Fruit fly (Drosophila melanogaster) whole organism, prepupa: ENCODE measurements around the gene Cdc23.
"Not testable (repeated sequence)": the region's sequence is repeated elsewhere in the genome, so short reads cannot be mapped to it uniquely, and the experiment has no call there.

ENCODE experiments used
- Blimp-1 ChIP-seq: fragments of 200-800 bp; sonication (Bioruptor generic); optimal IDR thresholded peaks from 3 replicates; lab custom pipeline; 2017; ENCODE audit warnings: missing biosample characterization, missing genetic modification characterization, mild to moderate bottlenecking, moderate library complexity, missing genetic modification reagents
- CG10631 ChIP-seq: fragments of 200-800 bp; sonication (Bioruptor generic); optimal IDR thresholded peaks from 2 replicates; lab custom pipeline; 2016; ENCODE audit warnings: missing biosample characterization, missing genetic modification characterization
- CG10669 ChIP-seq: fragments of 200-800 bp; sonication (Bioruptor generic); optimal IDR thresholded peaks from 3 replicates; lab custom pipeline; 2018; ENCODE audit warnings: missing biosample characterization, mild to moderate bottlenecking, missing genetic modification characterization, moderate library complexity
- CG11762 ChIP-seq: fragments of 200-800 bp; sonication (Bioruptor generic); optimal IDR thresholded peaks from 3 replicates; lab custom pipeline; 2016; ENCODE audit warnings: missing biosample characterization, missing genetic modification characterization; ENCODE audit not compliant: insufficient read depth
- CG11902 ChIP-seq: fragments of 200-800 bp; sonication (Bioruptor generic); optimal IDR thresholded peaks from 3 replicates; lab custom pipeline; 2016; ENCODE audit warnings: missing biosample characterization, missing genetic modification characterization
- CG15336 ChIP-seq: fragments of 200-800 bp; sonication (Bioruptor generic); IDR thresholded peaks from 2 replicates; pipeline ENCODE4 v1.3.6; 2022; ENCODE audit warnings: missing biosample characterization, missing genetic modification characterization
- CG16779 ChIP-seq: fragments of 200-800 bp; sonication (Bioruptor generic); optimal IDR thresholded peaks from 3 replicates; lab custom pipeline; 2017; ENCODE audit warnings: missing biosample characterization, mild to moderate bottlenecking, missing genetic modification characterization
- CG3032 ChIP-seq: fragments of 200-800 bp; optimal IDR thresholded peaks from 2 replicates; lab custom pipeline; 2019; ENCODE audit warnings: missing biosample characterization, mild to moderate bottlenecking, missing genetic modification characterization, moderate library complexity
- CG31627 ChIP-seq: fragments of 200-800 bp; sonication (Bioruptor generic); optimal IDR thresholded peaks from 3 replicates; lab custom pipeline; 2016; ENCODE audit warnings: missing biosample characterization, missing genetic modification characterization
- CG3919 ChIP-seq: fragments of 200-800 bp; sonication (Bioruptor generic); optimal IDR thresholded peaks from 3 replicates; lab custom pipeline; 2016; ENCODE audit warnings: missing biosample characterization, missing genetic modification characterization
- CG4318 ChIP-seq: fragments of 200-800 bp; sonication (Bioruptor generic); optimal IDR thresholded peaks from 3 replicates; lab custom pipeline; 2017; ENCODE audit warnings: missing biosample characterization, mild to moderate bottlenecking, missing genetic modification characterization
- CG6276 ChIP-seq: fragments of 200-800 bp; sonication (Bioruptor generic); optimal IDR thresholded peaks from 2 replicates; lab custom pipeline; 2017; ENCODE audit warnings: missing biosample characterization, mild to moderate bottlenecking, missing genetic modification characterization
- CG6792 ChIP-seq: fragments of 200-800 bp; sonication (Bioruptor generic); optimal IDR thresholded peaks from 3 replicates; lab custom pipeline; 2016; ENCODE audit warnings: missing biosample characterization, missing genetic modification characterization
- CG6854 ChIP-seq: fragments of 200-800 bp; sonication (Bioruptor generic); optimal IDR thresholded peaks from 2 replicates; lab custom pipeline; 2017; ENCODE audit warnings: missing biosample characterization, mild to moderate bottlenecking, missing genetic modification characterization
- CG8119 ChIP-seq: fragments of 200-800 bp; sonication (Bioruptor generic); IDR thresholded peaks from 3 replicates; pipeline ENCODE4 v1.3.6; 2022; ENCODE audit warnings: missing biosample characterization, missing genetic modification characterization
- CG8319 ChIP-seq: fragments of 200-800 bp; sonication (Bioruptor generic); optimal IDR thresholded peaks from 3 replicates; lab custom pipeline; 2016; ENCODE audit warnings: missing biosample characterization, missing genetic modification characterization
- CG8632 ChIP-seq: fragments of 200-800 bp; sonication (Bioruptor generic); optimal IDR thresholded peaks from 3 replicates; lab custom pipeline; 2016; ENCODE audit warnings: missing biosample characterization, missing genetic modification characterization
- CG9139 ChIP-seq: fragments of 200-800 bp; sonication (Bioruptor generic); optimal IDR thresholded peaks from 3 replicates; lab custom pipeline; 2017; ENCODE audit warnings: missing biosample characterization, mild to moderate bottlenecking, missing genetic modification characterization
- Eip75B ChIP-seq: fragments of 200-800 bp; sonication (Bioruptor generic); optimal IDR thresholded peaks from 3 replicates; lab custom pipeline; 2016; ENCODE audit warnings: missing biosample characterization, missing genetic modification characterization
- Ets21C ChIP-seq: fragments of 200-800 bp; sonication (Bioruptor generic); optimal IDR thresholded peaks from 3 replicates; lab custom pipeline; 2016; ENCODE audit warnings: missing biosample characterization, missing genetic modification characterization
- Hr38 ChIP-seq: sonication (Bioruptor generic); optimal IDR thresholded peaks from 2 replicates; lab custom pipeline; 2016; ENCODE audit warnings: missing biosample characterization, missing genetic modification characterization
- Hr39 ChIP-seq: fragments of 200-800 bp; sonication (Bioruptor generic); optimal IDR thresholded peaks from 2 replicates; lab custom pipeline; 2016; ENCODE audit warnings: missing biosample characterization, missing genetic modification characterization
- Hr4 ChIP-seq: fragments of 200-800 bp; sonication (Bioruptor generic); optimal IDR thresholded peaks from 3 replicates; lab custom pipeline; 2016; ENCODE audit warnings: missing biosample characterization, missing genetic modification characterization
- Met ChIP-seq: fragments of 200-800 bp; sonication (Bioruptor generic); optimal IDR thresholded peaks from 3 replicates; lab custom pipeline; 2016; ENCODE audit warnings: missing biosample characterization, missing genetic modification characterization
- OdsH ChIP-seq: fragments of 200-800 bp; sonication (Bioruptor generic); optimal IDR thresholded peaks from 3 replicates; lab custom pipeline; 2016; ENCODE audit warnings: missing biosample characterization, missing genetic modification characterization
- Sox102F ChIP-seq: fragments of 200-800 bp; sonication (Bioruptor generic); optimal IDR thresholded peaks from 2 replicates; lab custom pipeline; 2016; ENCODE audit warnings: missing biosample characterization, mild to moderate bottlenecking, missing genetic modification characterization
- Sox14 ChIP-seq: fragments of 200-800 bp; sonication (Bioruptor generic); optimal IDR thresholded peaks from 3 replicates; lab custom pipeline; 2016; ENCODE audit warnings: missing biosample characterization, missing genetic modification characterization
- Sox15 ChIP-seq: fragments of 200-800 bp; sonication (Bioruptor generic); optimal IDR thresholded peaks from 3 replicates; lab custom pipeline; 2016; ENCODE audit warnings: missing biosample characterization, missing genetic modification characterization
- achi ChIP-seq: fragments of 200-800 bp; sonication (Bioruptor generic); optimal IDR thresholded peaks from 3 replicates; lab custom pipeline; 2016; ENCODE audit warnings: missing biosample characterization, missing genetic modification characterization
- acj6 ChIP-seq: fragments of 200-800 bp; sonication (Bioruptor generic); optimal IDR thresholded peaks from 3 replicates; lab custom pipeline; 2016; ENCODE audit warnings: missing biosample characterization, missing genetic modification characterization
- cyc ChIP-seq: fragments of 200-800 bp; sonication (Bioruptor generic); optimal IDR thresholded peaks from 3 replicates; lab custom pipeline; 2016; ENCODE audit warnings: missing biosample characterization, missing genetic modification characterization
- dac ChIP-seq: fragments of 200-800 bp; sonication (Bioruptor generic); optimal IDR thresholded peaks from 2 replicates; lab custom pipeline; 2017; ENCODE audit warnings: missing biosample characterization, mild to moderate bottlenecking, missing genetic modification characterization
- dsx ChIP-seq: fragments of 200-800 bp; optimal IDR thresholded peaks from 3 replicates; lab custom pipeline; 2019; ENCODE audit warnings: missing biosample characterization, mild to moderate bottlenecking, missing genetic modification characterization, moderate library complexity; ENCODE audit not compliant: poor library complexity, severe bottlenecking
- eg ChIP-seq: fragments of 200-800 bp; sonication (Bioruptor generic); IDR thresholded peaks from 3 replicates; pipeline ENCODE4 v1.3.6; 2022; ENCODE audit warnings: missing biosample characterization, missing genetic modification characterization
- fd85E ChIP-seq: fragments of 200-800 bp; sonication (Bioruptor generic); optimal IDR thresholded peaks from 3 replicates; lab custom pipeline; 2016; ENCODE audit warnings: missing biosample characterization, missing genetic modification characterization
- fkh ChIP-seq: fragments of 200-800 bp; sonication (Bioruptor generic); optimal IDR thresholded peaks from 3 replicates; lab custom pipeline; 2017; ENCODE audit warnings: missing biosample characterization, mild to moderate bottlenecking, missing genetic modification characterization, moderate library complexity
- lz ChIP-seq: fragments of 200-800 bp; sonication (Bioruptor generic); optimal IDR thresholded peaks from 3 replicates; lab custom pipeline; 2016; ENCODE audit warnings: missing biosample characterization, missing genetic modification characterization
- net ChIP-seq: fragments of 200-800 bp; sonication (Bioruptor generic); optimal IDR thresholded peaks from 3 replicates; lab custom pipeline; 2016; ENCODE audit warnings: missing biosample characterization, missing genetic modification characterization
- pdm3 ChIP-seq: fragments of 200-800 bp; sonication (Bioruptor generic); optimal IDR thresholded peaks from 3 replicates; lab custom pipeline; 2016; ENCODE audit warnings: missing biosample characterization, missing genetic modification characterization
- salr ChIP-seq, 2 experiments: fragments of 200-800 bp; sonication (Bioruptor generic); optimal IDR thresholded peaks; 3 replicates each; lab custom pipeline; 2016 to 2018; ENCODE audit warnings: missing biosample characterization in 2 of 2, missing genetic modification characterization in 2 of 2, mild to moderate bottlenecking in 1 of 2
- spab ChIP-seq: fragments of 200-800 bp; sonication (Bioruptor generic); optimal IDR thresholded peaks from 2 replicates; lab custom pipeline; 2017; ENCODE audit warnings: missing biosample characterization, mild to moderate bottlenecking, missing genetic modification characterization, missing genetic modification reagents
- ss ChIP-seq, 2 experiments: fragments of 200-800 bp; sonication (Bioruptor generic); optimal IDR thresholded peaks; 2 replicates in 1 of 2; 3 replicates in 1 of 2; lab custom pipeline; 2017 to 2018; ENCODE audit warnings: mild to moderate bottlenecking in 2 of 2, missing biosample characterization in 2 of 2, missing genetic modification characterization in 2 of 2, moderate library complexity in 1 of 2
- topi ChIP-seq: fragments of 200-800 bp; sonication (Bioruptor generic); optimal IDR thresholded peaks from 3 replicates; lab custom pipeline; 2016; ENCODE audit warnings: missing biosample characterization, missing genetic modification characterization
- vri ChIP-seq: fragments of 200-800 bp; sonication (Bioruptor generic); optimal IDR thresholded peaks from 3 replicates; lab custom pipeline; 2016; ENCODE audit warnings: missing biosample characterization, mild to moderate bottlenecking, missing genetic modification characterization

Gene Cdc23

dm6 chr2L:20458975-20459374 lies at the start of gene Cdc23, which contains the start of gene CG18858:
Cdc23 (plus strand) TSS chr2L:20459342.
CG18858 (minus strand) TSS chr2L:20459075.
- not testable (repeated sequence) for TF ChIP-seq Blimp-1 (GFP tag; lab: Kevin White, UChicago); eg (GFP tag; lab: Robert Waterston, UW); CG10669

- TF ChIP-seq dsx (GFP tag; lab: Kevin White, UChicago) (no peak), CG8632 (GFP tag; lab: Kevin White, UChicago) (no peak), CG4318 (GFP tag; lab: Kevin White, UChicago) (no peak), salr (GFP tag; optimal IDR thresholded peaks at IDR 0.05; lab: Kevin White, UChicago) (no peak), Hr4 (GFP tag; lab: Kevin White, UChicago) (no peak), acj6 (GFP tag; lab: Kevin White, UChicago) (no peak), CG11762 (no peak), CG8119 (GFP tag; lab: Robert Waterston, UW) (no peak), Sox15 (GFP tag; lab: Kevin White, UChicago) (no peak), CG10631 (no peak), eg (GFP tag; lab: Robert Waterston, UW) (no peak), CG3919 (GFP tag; lab: Kevin White, UChicago) (no peak), fd85E (GFP tag; lab: Kevin White, UChicago) (no peak), Blimp-1 (GFP tag; lab: Kevin White, UChicago) (no peak), Sox102F (GFP tag; lab: Kevin White, UChicago) (no peak), CG16779 (tag; lab: Kevin White, UChicago) (no peak), CG6854 (GFP tag; lab: Kevin White, UChicago) (no peak), CG8319 (GFP tag; lab: Kevin White, UChicago) (no peak)
- TF ChIP-seq, all 60 proteins: peak for 0
Measured at dm6 chr2L:20413826-20414225, 45.3 kb upstream of the Cdc23 start.

dm6 chr2L:20414750-20415211 lies 44.4 kb upstream of the Cdc23 start, which contains the start of gene CG10947:
CG10947 (minus strand) TSS chr2L:20414800.
- TF ChIP-seq CG6276 (GFP tag; lab: Kevin White, UChicago) = no peak
- TF ChIP-seq CG3032 (tag; lab: Kevin White, UChicago) = peak; percentile 5
- peak; percentile 54 for TF ChIP-seq Hr39 (GFP tag; lab: Kevin White, UChicago)
- TF ChIP-seq Ets21C (GFP tag; lab: Kevin White, UChicago) = peak; percentile 41
- TF ChIP-seq net (GFP tag; lab: Kevin White, UChicago) = no peak
- TF ChIP-seq CG8632 (GFP tag; lab: Kevin White, UChicago) = no peak
- no peak for TF ChIP-seq CG6854 (GFP tag; lab: Kevin White, UChicago)
- TF ChIP-seq OdsH (GFP tag; lab: Kevin White, UChicago) = peak; percentile 46
- TF ChIP-seq Hr38 (GFP tag; lab: Kevin White, UChicago) = no peak
- TF ChIP-seq Hr4 (GFP tag; lab: Kevin White, UChicago) = peak; percentile 41
- TF ChIP-seq CG10631 = peak; percentile 3
- TF ChIP-seq CG3919 (GFP tag; lab: Kevin White, UChicago) = peak; percentile 75
- TF ChIP-seq dsx (GFP tag; lab: Kevin White, UChicago) = no peak
- TF ChIP-seq CG4318 (GFP tag; lab: Kevin White, UChicago) = no peak
- TF ChIP-seq ss (GFP tag; optimal IDR thresholded peaks at IDR 0.05; lab: Kevin White, UChicago) = no peak
- TF ChIP-seq CG8319 (GFP tag; lab: Kevin White, UChicago) = peak; percentile 2
- TF ChIP-seq achi = peak; percentile 20
- peak; percentile 37 for TF ChIP-seq CG6792 (GFP tag; lab: Kevin White, UChicago)
- TF ChIP-seq fkh (GFP tag; lab: Kevin White, UChicago) = peak; percentile 48
- TF ChIP-seq Sox102F (GFP tag; lab: Kevin White, UChicago) = peak; percentile 23
- no peak for TF ChIP-seq CG11902 (GFP tag; lab: Kevin White, UChicago)
- no peak for TF ChIP-seq CG15336 (GFP tag; lab: Robert Waterston, UW)
- TF ChIP-seq CG11762 = no peak
- peak; percentile 65 for TF ChIP-seq lz
- peak; percentile 61 for TF ChIP-seq cyc (GFP tag; lab: Kevin White, UChicago)
- no peak for TF ChIP-seq CG9139 (GFP tag; lab: Kevin White, UChicago)
- TF ChIP-seq CG31627 (GFP tag; lab: Kevin White, UChicago) = peak; percentile 68
- TF ChIP-seq Met (GFP tag; lab: Kevin White, UChicago) = peak; percentile 47
- peak; percentile 12 for TF ChIP-seq Sox15 (GFP tag; lab: Kevin White, UChicago)
- peak; percentile 58 for TF ChIP-seq pdm3 (GFP tag; lab: Kevin White, UChicago)
- peak; percentile 48 for TF ChIP-seq Sox14 (GFP tag; lab: Kevin White, UChicago)
- peak; percentile 23 for TF ChIP-seq dac (GFP tag; lab: Kevin White, UChicago)
- peak; percentile 62 for TF ChIP-seq topi (GFP tag; lab: Kevin White, UChicago)
- no peak for TF ChIP-seq CG8119 (GFP tag; lab: Robert Waterston, UW)
- peak; percentile 33 for TF ChIP-seq Eip75B (GFP tag; lab: Kevin White, UChicago)
- no peak for TF ChIP-seq vri (GFP tag; lab: Kevin White, UChicago)
- TF ChIP-seq CG16779 (tag; lab: Kevin White, UChicago) = no peak
- TF ChIP-seq acj6 (GFP tag; lab: Kevin White, UChicago) = peak; percentile 36
- peak in 1 of 2 experiments; percentile 20 for TF ChIP-seq salr (GFP tag; optimal IDR thresholded peaks at IDR 0.05; lab: Kevin White, UChicago)
- TF ChIP-seq spab (GFP tag; lab: Kevin White, UChicago) = no peak
